Fruit fly (Drosophila melanogaster) whole organism, prepupa: ENCODE measurements around the gene Ppt2.

Source experiments
- Blimp-1 ChIP-seq: fragments of 200-800 bp; sonication (Bioruptor generic); optimal IDR thresholded peaks from 3 replicates; lab custom pipeline; 2017; ENCODE audit warnings: missing biosample characterization, missing genetic modification characterization, mild to moderate bottlenecking, moderate library complexity, missing genetic modification reagents
- CG10631 ChIP-seq: fragments of 200-800 bp; sonication (Bioruptor generic); optimal IDR thresholded peaks from 2 replicates; lab custom pipeline; 2016; ENCODE audit warnings: missing biosample characterization, missing genetic modification characterization
- CG10669 ChIP-seq: fragments of 200-800 bp; sonication (Bioruptor generic); optimal IDR thresholded peaks from 3 replicates; lab custom pipeline; 2018; ENCODE audit warnings: missing biosample characterization, mild to moderate bottlenecking, missing genetic modification characterization, moderate library complexity
- CG11762 ChIP-seq: fragments of 200-800 bp; sonication (Bioruptor generic); optimal IDR thresholded peaks from 3 replicates; lab custom pipeline; 2016; ENCODE audit warnings: missing biosample characterization, missing genetic modification characterization; ENCODE audit not compliant: insufficient read depth
- CG15336 ChIP-seq: fragments of 200-800 bp; sonication (Bioruptor generic); IDR thresholded peaks from 2 replicates; pipeline ENCODE4 v1.3.6; 2022; ENCODE audit warnings: missing biosample characterization, missing genetic modification characterization
- CG1621 ChIP-seq: fragments of 200-800 bp; sonication (Bioruptor generic); optimal IDR thresholded peaks from 3 replicates; lab custom pipeline; 2018; ENCODE audit warnings: missing biosample characterization, mild to moderate bottlenecking, missing genetic modification characterization
- CG16779 ChIP-seq: fragments of 200-800 bp; sonication (Bioruptor generic); optimal IDR thresholded peaks from 3 replicates; lab custom pipeline; 2017; ENCODE audit warnings: missing biosample characterization, mild to moderate bottlenecking, missing genetic modification characterization
- CG3032 ChIP-seq: fragments of 200-800 bp; optimal IDR thresholded peaks from 2 replicates; lab custom pipeline; 2019; ENCODE audit warnings: missing biosample characterization, mild to moderate bottlenecking, missing genetic modification characterization, moderate library complexity
- CG31627 ChIP-seq: fragments of 200-800 bp; sonication (Bioruptor generic); optimal IDR thresholded peaks from 3 replicates; lab custom pipeline; 2016; ENCODE audit warnings: missing biosample characterization, missing genetic modification characterization
- CG3919 ChIP-seq: fragments of 200-800 bp; sonication (Bioruptor generic); optimal IDR thresholded peaks from 3 replicates; lab custom pipeline; 2016; ENCODE audit warnings: missing biosample characterization, missing genetic modification characterization
- CG4318 ChIP-seq: fragments of 200-800 bp; sonication (Bioruptor generic); optimal IDR thresholded peaks from 3 replicates; lab custom pipeline; 2017; ENCODE audit warnings: missing biosample characterization, mild to moderate bottlenecking, missing genetic modification characterization
- CG6163 ChIP-seq: fragments of 200-800 bp; sonication (Bioruptor generic); IDR thresholded peaks from 3 replicates; pipeline ENCODE4 v1.3.6; 2022; ENCODE audit warnings: missing biosample characterization, missing genetic modification characterization
- CG6808 ChIP-seq: fragments of 200-800 bp; sonication (Bioruptor generic); optimal IDR thresholded peaks from 3 replicates; lab custom pipeline; 2017; ENCODE audit warnings: missing biosample characterization, missing genetic modification characterization, mild to moderate bottlenecking, moderate library complexity, missing genetic modification reagents
- CG6854 ChIP-seq: fragments of 200-800 bp; sonication (Bioruptor generic); optimal IDR thresholded peaks from 2 replicates; lab custom pipeline; 2017; ENCODE audit warnings: missing biosample characterization, mild to moderate bottlenecking, missing genetic modification characterization
- CG7368 ChIP-seq: fragments of 200-800 bp; sonication (Bioruptor generic); optimal IDR thresholded peaks from 3 replicates; lab custom pipeline; 2016; ENCODE audit warnings: missing biosample characterization, missing genetic modification characterization
- CG8319 ChIP-seq: fragments of 200-800 bp; sonication (Bioruptor generic); optimal IDR thresholded peaks from 3 replicates; lab custom pipeline; 2016; ENCODE audit warnings: missing biosample characterization, missing genetic modification characterization
- CG8632 ChIP-seq: fragments of 200-800 bp; sonication (Bioruptor generic); optimal IDR thresholded peaks from 3 replicates; lab custom pipeline; 2016; ENCODE audit warnings: missing biosample characterization, missing genetic modification characterization
- CG9139 ChIP-seq: fragments of 200-800 bp; sonication (Bioruptor generic); optimal IDR thresholded peaks from 3 replicates; lab custom pipeline; 2017; ENCODE audit warnings: missing biosample characterization, mild to moderate bottlenecking, missing genetic modification characterization
- Eip78C ChIP-seq: fragments of 200-800 bp; sonication (Bioruptor generic); peaks from one replicate; lab custom pipeline; 2016; ENCODE audit warnings: missing biosample characterization, missing genetic modification characterization
- Ets21C ChIP-seq: fragments of 200-800 bp; sonication (Bioruptor generic); optimal IDR thresholded peaks from 3 replicates; lab custom pipeline; 2016; ENCODE audit warnings: missing biosample characterization, missing genetic modification characterization
- Ets96B ChIP-seq: fragments of 200-800 bp; optimal IDR thresholded peaks from 2 replicates; lab custom pipeline; 2019; ENCODE audit warnings: missing biosample characterization, mild to moderate bottlenecking, missing genetic modification characterization, moderate library complexity
- Hr4 ChIP-seq: fragments of 200-800 bp; sonication (Bioruptor generic); optimal IDR thresholded peaks from 3 replicates; lab custom pipeline; 2016; ENCODE audit warnings: missing biosample characterization, missing genetic modification characterization
- Met ChIP-seq: fragments of 200-800 bp; sonication (Bioruptor generic); optimal IDR thresholded peaks from 3 replicates; lab custom pipeline; 2016; ENCODE audit warnings: missing biosample characterization, missing genetic modification characterization
- OdsH ChIP-seq: fragments of 200-800 bp; sonication (Bioruptor generic); optimal IDR thresholded peaks from 3 replicates; lab custom pipeline; 2016; ENCODE audit warnings: missing biosample characterization, missing genetic modification characterization
- Smox ChIP-seq: fragments of 200-800 bp; sonication (Bioruptor generic); optimal IDR thresholded peaks from 3 replicates; lab custom pipeline; 2016; ENCODE audit warnings: missing biosample characterization, missing genetic modification characterization
- Sox14 ChIP-seq: fragments of 200-800 bp; sonication (Bioruptor generic); optimal IDR thresholded peaks from 3 replicates; lab custom pipeline; 2016; ENCODE audit warnings: missing biosample characterization, missing genetic modification characterization
- achi ChIP-seq: fragments of 200-800 bp; sonication (Bioruptor generic); optimal IDR thresholded peaks from 3 replicates; lab custom pipeline; 2016; ENCODE audit warnings: missing biosample characterization, missing genetic modification characterization
- cyc ChIP-seq: fragments of 200-800 bp; sonication (Bioruptor generic); optimal IDR thresholded peaks from 3 replicates; lab custom pipeline; 2016; ENCODE audit warnings: missing biosample characterization, missing genetic modification characterization
- dac ChIP-seq: fragments of 200-800 bp; sonication (Bioruptor generic); optimal IDR thresholded peaks from 2 replicates; lab custom pipeline; 2017; ENCODE audit warnings: missing biosample characterization, mild to moderate bottlenecking, missing genetic modification characterization
- dsx ChIP-seq: fragments of 200-800 bp; optimal IDR thresholded peaks from 3 replicates; lab custom pipeline; 2019; ENCODE audit warnings: missing biosample characterization, mild to moderate bottlenecking, missing genetic modification characterization, moderate library complexity; ENCODE audit not compliant: poor library complexity, severe bottlenecking
- eg ChIP-seq: fragments of 200-800 bp; sonication (Bioruptor generic); IDR thresholded peaks from 3 replicates; pipeline ENCODE4 v1.3.6; 2022; ENCODE audit warnings: missing biosample characterization, missing genetic modification characterization
- esn ChIP-seq: fragments of 200-800 bp; sonication (Bioruptor generic); optimal IDR thresholded peaks from 2 replicates; lab custom pipeline; 2016; ENCODE audit warnings: missing biosample characterization, mild to moderate bottlenecking, missing genetic modification characterization, moderate library complexity
- fd59A ChIP-seq: fragments of 200-800 bp; sonication (Bioruptor generic); optimal IDR thresholded peaks from 2 replicates; lab custom pipeline; 2017; ENCODE audit warnings: missing biosample characterization, mild to moderate bottlenecking, missing genetic modification characterization, missing genetic modification reagents
- fd85E ChIP-seq: fragments of 200-800 bp; sonication (Bioruptor generic); optimal IDR thresholded peaks from 3 replicates; lab custom pipeline; 2016; ENCODE audit warnings: missing biosample characterization, missing genetic modification characterization
- fkh ChIP-seq: fragments of 200-800 bp; sonication (Bioruptor generic); optimal IDR thresholded peaks from 3 replicates; lab custom pipeline; 2017; ENCODE audit warnings: missing biosample characterization, mild to moderate bottlenecking, missing genetic modification characterization, moderate library complexity
- lz ChIP-seq: fragments of 200-800 bp; sonication (Bioruptor generic); optimal IDR thresholded peaks from 3 replicates; lab custom pipeline; 2016; ENCODE audit warnings: missing biosample characterization, missing genetic modification characterization
- pdm3 ChIP-seq: fragments of 200-800 bp; sonication (Bioruptor generic); optimal IDR thresholded peaks from 3 replicates; lab custom pipeline; 2016; ENCODE audit warnings: missing biosample characterization, missing genetic modification characterization
- spab ChIP-seq: fragments of 200-800 bp; sonication (Bioruptor generic); optimal IDR thresholded peaks from 2 replicates; lab custom pipeline; 2017; ENCODE audit warnings: missing biosample characterization, mild to moderate bottlenecking, missing genetic modification characterization, missing genetic modification reagents
- ss ChIP-seq, 2 experiments: fragments of 200-800 bp; sonication (Bioruptor generic); optimal IDR thresholded peaks; 2 replicates in 1 of 2; 3 replicates in 1 of 2; lab custom pipeline; 2017 to 2018; ENCODE audit warnings: mild to moderate bottlenecking in 2 of 2, missing biosample characterization in 2 of 2, missing genetic modification characterization in 2 of 2, moderate library complexity in 1 of 2
- svp ChIP-seq: fragments of 200-800 bp; sonication (Bioruptor generic); peaks from one replicate; lab custom pipeline; 2016; ENCODE audit warnings: missing biosample characterization, missing genetic modification characterization

Ppt2 gene

dm6 chr2L:11307072-11307471 is 27.0 kb downstream of the Ppt2 start (continued):
- TF ChIP-seq Hr4 (GFP tag; lab: Kevin White, UChicago) (no peak), CG10631 (peak; percentile 43), CG8632 (GFP tag; lab: Kevin White, UChicago) (peak; percentile 38), CG8319 (GFP tag; lab: Kevin White, UChicago) (no peak), Smox (no peak), CG15336 (GFP tag; lab: Robert Waterston, UW) (no peak; the same call in 1 of the 2 replicates), Eip78C (GFP tag; lab: Kevin White, UChicago) (peak; percentile 58), svp (GFP tag; lab: Kevin White, UChicago) (no peak), pdm3 (GFP tag; lab: Kevin White, UChicago) (peak; percentile 6), CG7368 (GFP tag; lab: Kevin White, UChicago) (no peak), fd59A (GFP tag; lab: Kevin White, UChicago) (peak; percentile 36), eg (GFP tag; lab: Robert Waterston, UW) (no peak), Ets96B (tag; lab: Kevin White, UChicago) (peak; percentile 14), CG11762 (GFP tag; lab: Kevin White, UChicago) (no peak), Met (GFP tag; lab: Kevin White, UChicago) (no peak), CG9139 (GFP tag; lab: Kevin White, UChicago) (no peak), ss (GFP tag; optimal IDR thresholded peaks at IDR 0.05; lab: Kevin White, UChicago) (no peak), cyc (GFP tag; lab: Kevin White, UChicago) (no peak), CG3919 (GFP tag; lab: Kevin White, UChicago) (no peak), CG3032 (tag; lab: Kevin White, UChicago) (peak; percentile 10), CG6808 (GFP tag; lab: Kevin White, UChicago) (no peak), achi (GFP tag; lab: Kevin White, UChicago) (peak; percentile 33), fd85E (GFP tag; lab: Kevin White, UChicago) (no peak), CG10669 (GFP tag; lab: Kevin White, UChicago) (no peak), dac (GFP tag; lab: Kevin White, UChicago) (no peak), Sox14 (GFP tag; lab: Kevin White, UChicago) (no peak), spab (GFP tag; lab: Kevin White, UChicago) (peak; percentile 8)

- TF ChIP-seq Ets21C (GFP tag; lab: Kevin White, UChicago) (no peak), Blimp-1 (GFP tag; lab: Kevin White, UChicago) (no peak)
These were observed 29.7 kb downstream of the Ppt2 start for dm6 chr2L:11309806-11310205.

dm6 chr2L:11317655-11318278 is 37.7 kb downstream of the Ppt2 start:
- peak; percentile 66 for TF ChIP-seq Eip78C (GFP tag; lab: Kevin White, UChicago)
- peak; percentile 11 for TF ChIP-seq Met (GFP tag; lab: Kevin White, UChicago)
- peak; percentile 24; the same call in 1 of the 3 replicates for TF ChIP-seq CG6163 (GFP tag; lab: Robert Waterston, UW)
- no peak for TF ChIP-seq fkh
- peak; percentile 18 for TF ChIP-seq Hr4 (GFP tag; lab: Kevin White, UChicago)
- no peak for TF ChIP-seq CG16779 (tag; lab: Kevin White, UChicago)
- TF ChIP-seq svp (GFP tag; lab: Kevin White, UChicago): peak; percentile 68
- TF ChIP-seq CG10631: peak; percentile 4
- TF ChIP-seq pdm3 (GFP tag; lab: Kevin White, UChicago): no peak
- 0 out of 3 replicates have a peak, but pooled peaks have one; percentile 24 for TF ChIP-seq eg (GFP tag; lab: Robert Waterston, UW)
- peak; percentile 2 for TF ChIP-seq OdsH
- no peak for TF ChIP-seq Blimp-1 (GFP tag; lab: Kevin White, UChicago)

dm6 chr2L:11318464-11318863 is 38.4 kb downstream of the Ppt2 start:
- no peak for TF ChIP-seq CG9139 (GFP tag; lab: Kevin White, UChicago)
- no peak for TF ChIP-seq OdsH
- no peak for TF ChIP-seq CG7368 (GFP tag; lab: Kevin White, UChicago)
- no peak for TF ChIP-seq Ets96B (tag; lab: Kevin White, UChicago)
- TF ChIP-seq fd85E (GFP tag; lab: Kevin White, UChicago): no peak
- TF ChIP-seq CG1621 (tag; lab: Kevin White, UChicago): no peak
- TF ChIP-seq lz: no peak
- TF ChIP-seq CG8632 (GFP tag; lab: Kevin White, UChicago): no peak
- no peak for TF ChIP-seq esn
- TF ChIP-seq eg (GFP tag; lab: Robert Waterston, UW): no peak
- no peak for TF ChIP-seq CG16779 (tag; lab: Kevin White, UChicago)
- no peak for TF ChIP-seq CG6854 (GFP tag; lab: Kevin White, UChicago)
- no peak for TF ChIP-seq CG4318 (GFP tag; lab: Kevin White, UChicago)
- TF ChIP-seq CG3032 (tag; lab: Kevin White, UChicago): no peak
- no peak for TF ChIP-seq CG10631
- no peak for TF ChIP-seq CG31627 (GFP tag; lab: Kevin White, UChicago)
- no peak for TF ChIP-seq CG3919 (GFP tag; lab: Kevin White, UChicago)
- TF ChIP-seq dsx (GFP tag; lab: Kevin White, UChicago): no peak
- no peak for TF ChIP-seq Smox
